Fruit fly (Drosophila melanogaster) whole organism, embryonic: ENCODE data around the gene fkh.

Source experiments
- ATbp ChIP-seq: fragments of 200-800 bp; sonication (Bioruptor generic); optimal IDR thresholded peaks from 2 replicates; lab custom pipeline; 2017; ENCODE audit warnings: missing biosample characterization, mild to moderate bottlenecking, missing genetic modification characterization, missing genetic modification reagents
- Ada2b ChIP-seq: fragments of 200-800 bp; sonication (Bioruptor generic); IDR thresholded peaks from 2 replicates; pipeline ENCODE4 v1.3.6; 2022; ENCODE audit warnings: missing biosample characterization, missing genetic modification characterization
- CG1024 ChIP-seq: fragments of 200-800 bp; sonication (Bioruptor generic); IDR thresholded peaks from 2 replicates; pipeline ENCODE4 v1.3.6; 2022; ENCODE audit warnings: missing biosample characterization, missing genetic modification characterization
- CG10267 ChIP-seq: fragments of 200-800 bp; sonication (Bioruptor generic); optimal IDR thresholded peaks from 2 replicates; lab custom pipeline; 2018; ENCODE audit warnings: missing biosample characterization, mild to moderate bottlenecking, missing genetic modification characterization, moderate library complexity
- CG10274 ChIP-seq: fragments of 200-800 bp; sonication (Bioruptor generic); optimal IDR thresholded peaks from 3 replicates; lab custom pipeline; 2017; ENCODE audit warnings: missing biosample characterization, mild to moderate bottlenecking, missing genetic modification characterization
- CG10565 ChIP-seq: fragments of 200-800 bp; sonication (Bioruptor generic); optimal IDR thresholded peaks from 3 replicates; lab custom pipeline; 2016; ENCODE audit warnings: missing biosample characterization, mild to moderate bottlenecking, missing genetic modification characterization
- CG10959 ChIP-seq: fragments of 200-800 bp; sonication (Bioruptor generic); IDR thresholded peaks from 2 replicates; pipeline ENCODE4 v1.3.6; 2022; ENCODE audit warnings: missing biosample characterization, missing genetic modification characterization
- CG11504 ChIP-seq: fragments of 200-800 bp; sonication (Bioruptor generic); optimal IDR thresholded peaks from 3 replicates; lab custom pipeline; 2019; ENCODE audit warnings: missing biosample characterization, mild to moderate bottlenecking, missing genetic modification characterization, moderate library complexity
- CG14014 ChIP-seq: fragments of 200-800 bp; sonication (Bioruptor generic); IDR thresholded peaks from 2 replicates; pipeline ENCODE4 v1.3.6; 2022; ENCODE audit warnings: missing biosample characterization, missing genetic modification characterization
- CG15479 ChIP-seq: fragments of 200-800 bp; sonication (Bioruptor generic); optimal IDR thresholded peaks from 3 replicates; lab custom pipeline; 2019; ENCODE audit warnings: missing biosample characterization, mild to moderate bottlenecking, missing genetic modification characterization, moderate library complexity
- CG1603 ChIP-seq: fragments of 200-800 bp; sonication (Bioruptor generic); optimal IDR thresholded peaks from 2 replicates; lab custom pipeline; 2019; ENCODE audit warnings: missing biosample characterization, mild to moderate bottlenecking, missing genetic modification characterization, moderate library complexity
- CG17568 ChIP-seq: fragments of 200-800 bp; sonication (Bioruptor generic); optimal IDR thresholded peaks from 2 replicates; lab custom pipeline; 2018; ENCODE audit warnings: missing biosample characterization, mild to moderate bottlenecking, missing genetic modification characterization, moderate library complexity
- CG17802 ChIP-seq: fragments of 200-800 bp; sonication (Bioruptor generic); optimal IDR thresholded peaks from 2 replicates; lab custom pipeline; 2018; ENCODE audit warnings: missing biosample characterization, mild to moderate bottlenecking, missing genetic modification characterization, moderate library complexity
- CG30403 ChIP-seq: fragments of 200-800 bp; sonication (Bioruptor generic); optimal IDR thresholded peaks from 3 replicates; lab custom pipeline; 2016; ENCODE audit warnings: missing biosample characterization, missing genetic modification characterization
- CG31441 ChIP-seq: fragments of 200-800 bp; sonication (Bioruptor generic); IDR thresholded peaks from 2 replicates; pipeline ENCODE4 v1.3.6; 2022; ENCODE audit warnings: missing biosample characterization, missing genetic modification characterization
- CG4854 ChIP-seq: fragments of 200-800 bp; sonication (Bioruptor generic); optimal IDR thresholded peaks from 2 replicates; lab custom pipeline; 2016; ENCODE audit warnings: missing biosample characterization, missing genetic modification characterization, inconsistent platforms
- CG8089 ChIP-seq: fragments of 200-800 bp; sonication (Bioruptor generic); optimal IDR thresholded peaks from 3 replicates; lab custom pipeline; 2016; ENCODE audit warnings: missing biosample characterization, missing genetic modification characterization
- CG9609 ChIP-seq: fragments of 200-800 bp; sonication (Bioruptor generic); optimal IDR thresholded peaks from 3 replicates; lab custom pipeline; 2016; ENCODE audit warnings: missing biosample characterization, missing genetic modification characterization
- Camta ChIP-seq: fragments of 200-800 bp; sonication (Bioruptor generic); optimal IDR thresholded peaks from 2 replicates; lab custom pipeline; 2016; ENCODE audit warnings: missing biosample characterization, missing genetic modification characterization
- Chrac-16 ChIP-seq: fragments of 200-800 bp; sonication (Bioruptor generic); optimal IDR thresholded peaks from 3 replicates; lab custom pipeline; 2016; ENCODE audit warnings: missing biosample characterization, missing genetic modification characterization
- D ChIP-seq, 2 experiments: fragments of 200-800 bp in 1 of 2; fragments of >200 bp in 1 of 2; sonication (Bioruptor generic) in 1 of 2; optimal IDR thresholded peaks; 2 replicates in 1 of 2; 3 replicates in 1 of 2; lab custom pipeline; 2017; ENCODE audit warnings: mild to moderate bottlenecking in 1 of 2, missing biosample characterization in 1 of 2, missing genetic modification characterization in 1 of 2, missing genetic modification reagents in 1 of 2
- Doc2 ChIP-seq: fragments of 200-800 bp; sonication (Bioruptor generic); IDR thresholded peaks from 2 replicates; pipeline ENCODE4 v1.3.6; 2022; ENCODE audit warnings: missing biosample characterization, missing genetic modification characterization
- Fer2 ChIP-seq: fragments of 200-800 bp; sonication (Bioruptor generic); optimal IDR thresholded peaks from 2 replicates; lab custom pipeline; 2018; ENCODE audit warnings: missing biosample characterization, mild to moderate bottlenecking, missing genetic modification characterization, moderate library complexity
- HLH4C ChIP-seq: fragments of 200-800 bp; sonication (Bioruptor generic); IDR thresholded peaks from 3 replicates; pipeline ENCODE4 v1.3.6; 2022; ENCODE audit warnings: missing biosample characterization, missing genetic modification characterization; ENCODE audit not compliant: partially characterized antibody
- HLHmδ ChIP-seq: fragments of 200-800 bp; sonication (Bioruptor generic); optimal IDR thresholded peaks from 2 replicates; lab custom pipeline; 2018; ENCODE audit warnings: missing biosample characterization, mild to moderate bottlenecking, missing genetic modification characterization, moderate library complexity
- Hand ChIP-seq: fragments of 200-800 bp; sonication (Bioruptor generic); optimal IDR thresholded peaks from 2 replicates; lab custom pipeline; 2017; ENCODE audit warnings: mild to moderate bottlenecking, missing biosample characterization, missing genetic modification reagents, missing genetic modification characterization
- Hmx ChIP-seq: fragments of 200-800 bp; sonication (Bioruptor generic); optimal IDR thresholded peaks from 2 replicates; lab custom pipeline; 2016; ENCODE audit warnings: missing biosample characterization, missing genetic modification characterization
- Hr51 ChIP-seq, 2 experiments: fragments of 200-800 bp; sonication (Bioruptor generic); optimal IDR thresholded peaks; 2 replicates in 1 of 2; 3 replicates in 1 of 2; lab custom pipeline; 2016 to 2018; ENCODE audit warnings: missing biosample characterization in 2 of 2, missing genetic modification characterization in 2 of 2, mild to moderate bottlenecking in 1 of 2, moderate library complexity in 1 of 2
- Hsf ChIP-seq: fragments of 200-800 bp; sonication (Bioruptor generic); optimal IDR thresholded peaks from 3 replicates; lab custom pipeline; 2016; ENCODE audit warnings: missing biosample characterization, missing genetic modification characterization
- Mad ChIP-seq: fragments of 200-800 bp; sonication (Bioruptor generic); optimal IDR thresholded peaks from 2 replicates; lab custom pipeline; 2016; ENCODE audit warnings: missing biosample characterization, missing genetic modification characterization
- PHDP ChIP-seq: fragments of 200-800 bp; sonication (Bioruptor generic); optimal IDR thresholded peaks from 3 replicates; lab custom pipeline; 2018; ENCODE audit warnings: missing biosample characterization, mild to moderate bottlenecking, missing genetic modification characterization, moderate library complexity
- Sox100B ChIP-seq: fragments of 200-800 bp; sonication (Bioruptor generic); optimal IDR thresholded peaks from 3 replicates; lab custom pipeline; 2018; ENCODE audit warnings: missing biosample characterization, mild to moderate bottlenecking, missing genetic modification characterization
- TFAM ChIP-seq: fragments of 200-800 bp; sonication (Bioruptor generic); optimal IDR thresholded peaks from 2 replicates; lab custom pipeline; 2017; ENCODE audit warnings: missing biosample characterization, missing genetic modification characterization, inconsistent platforms
- Xbp1 ChIP-seq: fragments of 200-800 bp; sonication (Bioruptor generic); optimal IDR thresholded peaks from 3 replicates; lab custom pipeline; 2016; ENCODE audit warnings: missing biosample characterization, mild to moderate bottlenecking, missing genetic modification characterization
- Xrp1 ChIP-seq: fragments of 200-800 bp; sonication (Bioruptor generic); IDR thresholded peaks from 2 replicates; pipeline ENCODE4 v1.3.6; 2022; ENCODE audit warnings: missing biosample characterization, missing genetic modification characterization
- al ChIP-seq: fragments of 200-800 bp; sonication (Bioruptor generic); IDR thresholded peaks from 2 replicates; pipeline ENCODE4 v1.3.6; 2022; ENCODE audit warnings: missing biosample characterization, missing genetic modification characterization
- btn ChIP-seq: fragments of 200-800 bp; sonication (Bioruptor generic); optimal IDR thresholded peaks from 2 replicates; lab custom pipeline; 2016; ENCODE audit warnings: missing biosample characterization, missing genetic modification characterization
- dmrt11E ChIP-seq: fragments of 200-800 bp; sonication (Bioruptor generic); optimal IDR thresholded peaks from 3 replicates; lab custom pipeline; 2018; ENCODE audit warnings: missing biosample characterization, mild to moderate bottlenecking, missing genetic modification characterization, moderate library complexity
- ems ChIP-seq: fragments of 200-800 bp; sonication (Bioruptor generic); optimal IDR thresholded peaks from 3 replicates; lab custom pipeline; 2016; ENCODE audit warnings: missing biosample characterization, missing genetic modification characterization
- esg ChIP-seq: fragments of 200-800 bp; sonication (Bioruptor generic); conservative IDR thresholded peaks from 2 replicates; pipeline ENCODE4 v1.3.6; 2022; ENCODE audit warnings: missing biosample characterization, missing genetic modification characterization
- grn ChIP-seq: fragments of 200-800 bp; sonication (Bioruptor generic); optimal IDR thresholded peaks from 3 replicates; lab custom pipeline; 2017; ENCODE audit warnings: missing biosample characterization, missing genetic modification characterization
- hkb ChIP-seq, 2 experiments: fragments of 200-800 bp in 1 of 2; fragments of >200 bp in 1 of 2; sonication (Bioruptor generic) in 1 of 2; IDR thresholded peaks in 1 of 2; optimal IDR thresholded peaks in 1 of 2; 2 replicates each; pipeline versions ENCODE4 v1.3.6 to Lab custom; 2017 to 2022; ENCODE audit warnings: missing biosample characterization in 1 of 2, missing genetic modification characterization in 1 of 2
- hth ChIP-seq: fragments of >200 bp; optimal IDR thresholded peaks from 2 replicates; lab custom pipeline; 2017; ENCODE audit warnings: inconsistent platforms
- mld ChIP-seq: fragments of 200-800 bp; sonication (Bioruptor generic); IDR thresholded peaks from 3 replicates; pipeline ENCODE4 v1.3.6; 2022; ENCODE audit warnings: missing biosample characterization, missing genetic modification characterization; ENCODE audit not compliant: partially characterized antibody
- pb ChIP-seq: fragments of 200-800 bp; sonication (Bioruptor generic); optimal IDR thresholded peaks from 3 replicates; lab custom pipeline; 2016; ENCODE audit warnings: missing biosample characterization, missing genetic modification characterization
- repo ChIP-seq: fragments of 200-800 bp; sonication (Bioruptor generic); optimal IDR thresholded peaks from 2 replicates; lab custom pipeline; 2016; ENCODE audit warnings: missing biosample characterization, missing genetic modification characterization
- salm ChIP-seq: fragments of 200-800 bp; sonication (Bioruptor generic); optimal IDR thresholded peaks from 2 replicates; lab custom pipeline; 2018; ENCODE audit warnings: missing biosample characterization, mild to moderate bottlenecking, missing genetic modification characterization
- sob ChIP-seq: fragments of 200-800 bp; sonication (Bioruptor generic); IDR thresholded peaks from 2 replicates; pipeline ENCODE4 v1.3.6; 2022; ENCODE audit warnings: missing biosample characterization, missing genetic modification characterization
- sug ChIP-seq: fragments of 200-800 bp; optimal IDR thresholded peaks from 2 replicates; lab custom pipeline; 2019; ENCODE audit warnings: missing biosample characterization, mild to moderate bottlenecking, missing genetic modification characterization, moderate library complexity
- zf30C ChIP-seq: fragments of 200-800 bp; sonication (Bioruptor generic); optimal IDR thresholded peaks from 3 replicates; lab custom pipeline; 2018; ENCODE audit warnings: missing biosample characterization, mild to moderate bottlenecking, missing genetic modification characterization

fkh gene

DNA sequence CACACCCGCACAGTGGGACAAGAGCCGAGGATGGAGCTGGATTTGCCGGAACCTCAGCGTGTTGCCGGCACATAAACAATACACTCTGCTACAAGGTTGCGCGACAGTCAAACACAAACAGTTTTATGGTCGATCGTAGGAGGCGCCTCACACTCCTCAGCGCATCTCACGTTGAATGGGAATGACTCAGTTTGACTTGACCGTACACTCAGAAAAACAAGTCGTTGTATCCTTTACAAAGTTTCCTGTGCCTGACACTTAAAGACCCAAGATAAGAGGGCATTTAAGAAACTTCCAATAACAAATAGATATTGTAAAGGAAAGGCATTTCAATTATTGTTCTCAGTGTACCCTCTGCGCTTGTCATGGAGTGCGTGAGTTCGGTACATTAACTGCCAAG, 46.7 kb upstream of the fkh start (continued):
- TF ChIP-seq CG1024 (GFP tag; lab: Robert Waterston, UW) (peak; percentile 24; the same call in 1 of the 2 replicates), Fer2 (no peak), sob (GFP tag; lab: Robert Waterston, UW) (0 out of 2 replicates have a peak, but pooled peaks have one; percentile 16), Sox100B (GFP tag; lab: Kevin White, UChicago) (peak; percentile 16), hth (lab: Kevin White, UChicago) (no peak), HLHmδ (GFP tag; lab: Kevin White, UChicago) (no peak), mld (GFP tag; lab: Robert Waterston, UW) (no peak), hkb (optimal IDR thresholded peaks at IDR 0.05; lab: Kevin White, UChicago) (no peak), hkb (GFP tag; IDR thresholded peaks at IDR 0.05; lab: Robert Waterston, UW) (peak; percentile 50; the same call in 1 of the 2 replicates), Mad (peak; percentile 10), CG9609 (GFP tag; lab: Kevin White, UChicago) (peak; percentile 28), HLH4C (GFP tag; lab: Robert Waterston, UW) (no peak), zf30C (GFP tag; lab: Kevin White, UChicago) (peak; percentile 82), D (optimal IDR thresholded peaks at IDR 0.05; lab: Kevin White, UChicago) (peak; percentile 8), D (GFP tag; optimal IDR thresholded peaks at IDR 0.05; lab: Kevin White, UChicago) (peak; percentile 62), pb (peak; percentile 16), Hsf (GFP tag; lab: Kevin White, UChicago) (peak; percentile 52), Hmx (GFP tag; lab: Kevin White, UChicago) (no peak), ATbp (GFP tag; lab: Kevin White, UChicago) (peak; percentile 13), CG10267 (tag; lab: Kevin White, UChicago) (peak; percentile 44), CG10274 (no peak), repo (GFP tag; lab: Kevin White, UChicago) (peak; percentile 13), CG15479 (GFP tag; lab: Kevin White, UChicago) (peak; percentile 46), btn (GFP tag; lab: Kevin White, UChicago) (peak; percentile 62), CG31441 (GFP tag; lab: Robert Waterston, UW) (peak; percentile 48; the same call in 1 of the 2 replicates), al (GFP tag; lab: Robert Waterston, UW) (peak; percentile 31; the same call in 1 of the 2 replicates), dmrt11E (peak; percentile 62), Xbp1 (peak; percentile 47), CG14014 (no peak), CG11504 (tag; lab: Kevin White, UChicago) (peak; percentile 71), sug (tag; lab: Kevin White, UChicago) (no peak), Xrp1 (GFP tag; lab: Robert Waterston, UW) (peak; percentile 78), Hand (no peak), CG4854 (GFP tag; lab: Kevin White, UChicago) (peak; percentile 26), Hr51 (GFP tag; optimal IDR thresholded peaks at IDR 0.05; lab: Kevin White, UChicago) (peak; percentile 28 to 35), CG10565 (GFP tag; lab: Kevin White, UChicago) (no peak), esg (GFP tag; lab: Robert Waterston, UW) (peak; percentile 30; the same call in 1 of the 2 replicates), Doc2 (no peak), CG8089 (GFP tag; lab: Kevin White, UChicago) (peak; percentile 10), PHDP (tag; lab: Kevin White, UChicago) (peak; percentile 7), ems (GFP tag; lab: Kevin White, UChicago) (no peak), CG17568 (GFP tag; lab: Kevin White, UChicago) (no peak), Ada2b (peak; percentile 57), Camta (GFP tag; lab: Kevin White, UChicago) (peak; percentile 35), salm (no peak), Chrac-16 (peak; percentile 41), CG17802 (tag; lab: Kevin White, UChicago) (no peak), CG1603 (peak; percentile 77), CG30403 (GFP tag; lab: Kevin White, UChicago) (peak; percentile 60), grn (no peak), TFAM (GFP tag; lab: Kevin White, UChicago) (no peak), CG10959 (GFP tag; lab: Robert Waterston, UW) (peak; percentile 67)
